Worm (Caenorhabditis elegans) whole organism, late embryonic: ENCODE data around the gene irld-7.

Source experiments
- C08G9.2 ChIP-seq: sonication (generic microtip); optimal IDR thresholded peaks from 2 replicates; lab custom pipeline; 2016; ENCODE audit warnings: mild to moderate bottlenecking, missing genetic modification characterization, moderate library complexity, missing compliant biosample characterization
- C38D4.7 ChIP-seq: fragments of 200-800 bp; sonication (Bioruptor generic); optimal IDR thresholded peaks from 2 replicates; lab custom pipeline; 2018; ENCODE audit warnings: mild to moderate bottlenecking, missing genetic modification characterization, moderate library complexity, missing compliant biosample characterization
- F13H6.1 ChIP-seq: sonication (generic microtip); optimal IDR thresholded peaks from 2 replicates; lab custom pipeline; 2016; ENCODE audit warnings: missing genetic modification characterization, missing compliant biosample characterization
- K09A11.1 ChIP-seq: sonication (generic microtip); optimal IDR thresholded peaks from 2 replicates; lab custom pipeline; 2017; ENCODE audit warnings: antibody characterized with exemption, mild to moderate bottlenecking, missing genetic modification characterization, missing compliant biosample characterization; ENCODE audit not compliant: insufficient read depth
- T23F11.4 ChIP-seq: fragments of 200-800 bp; sonication (Bioruptor generic); optimal IDR thresholded peaks from 2 replicates; lab custom pipeline; 2018; ENCODE audit warnings: mild to moderate bottlenecking, missing genetic modification characterization, missing compliant biosample characterization
- Y22D7AL.16 ChIP-seq: sonication (generic microtip); optimal IDR thresholded peaks from 2 replicates; lab custom pipeline; 2016; ENCODE audit warnings: missing genetic modification characterization, missing compliant biosample characterization
- ama-1 ChIP-seq: fragments of 150-350 bp; optimal IDR thresholded peaks from 2 replicates; lab custom pipeline; 2014
- ceh-14 ChIP-seq: sonication (generic microtip); optimal IDR thresholded peaks from 2 replicates; lab custom pipeline; 2016; ENCODE audit warnings: missing genotype, missing genetic modification characterization, missing compliant biosample characterization
- ceh-22 ChIP-seq: sonication (generic microtip); optimal IDR thresholded peaks from 2 replicates; lab custom pipeline; 2017; ENCODE audit warnings: missing biosample characterization, missing genetic modification characterization
- ceh-30 ChIP-seq: fragments of 150-350 bp; optimal IDR thresholded peaks from 2 replicates; lab custom pipeline; 2014; ENCODE audit warnings: missing biosample characterization, missing genetic modification characterization
- ceh-34 ChIP-seq: sonication (generic microtip); optimal IDR thresholded peaks from 2 replicates; lab custom pipeline; 2016; ENCODE audit warnings: mild to moderate bottlenecking, missing genetic modification characterization, missing compliant biosample characterization
- ceh-45 ChIP-seq: fragments of 200-800 bp; sonication (Bioruptor generic); IDR thresholded peaks from 2 replicates; pipeline ENCODE4 v1.3.6; 2022; ENCODE audit warnings: missing genetic modification reagents, missing genetic modification characterization, missing compliant biosample characterization
- ceh-6 ChIP-seq: fragments of 200-800 bp; sonication (Bioruptor generic); optimal IDR thresholded peaks from 2 replicates; lab custom pipeline; 2018; ENCODE audit warnings: mild to moderate bottlenecking, missing genetic modification characterization, missing compliant biosample characterization
- ceh-9 ChIP-seq: sonication (generic microtip); optimal IDR thresholded peaks from 2 replicates; lab custom pipeline; 2016; ENCODE audit warnings: mild to moderate bottlenecking, missing genetic modification characterization, inconsistent platforms, missing compliant biosample characterization
- che-1 ChIP-seq: sonication (generic microtip); optimal IDR thresholded peaks from 2 replicates; lab custom pipeline; 2016; ENCODE audit warnings: mild to moderate bottlenecking, missing genetic modification characterization, missing compliant biosample characterization
- dve-1 ChIP-seq: sonication (generic microtip); optimal IDR thresholded peaks from 2 replicates; lab custom pipeline; 2017; ENCODE audit warnings: antibody characterized with exemption, mild to moderate bottlenecking, missing genetic modification characterization, missing compliant biosample characterization
- eyg-1 ChIP-seq: sonication (generic microtip); optimal IDR thresholded peaks from 2 replicates; lab custom pipeline; 2016; ENCODE audit warnings: missing genotype, missing genetic modification characterization, missing compliant biosample characterization
- fax-1 ChIP-seq: sonication (generic microtip); optimal IDR thresholded peaks from 2 replicates; lab custom pipeline; 2016; ENCODE audit warnings: missing genotype, missing genetic modification characterization, missing compliant biosample characterization
- fkh-10 ChIP-seq: fragments of 150-350 bp; optimal IDR thresholded peaks from 2 replicates; lab custom pipeline; 2014; ENCODE audit warnings: missing biosample characterization, missing genetic modification reagents, missing genetic modification characterization
- fkh-6 ChIP-seq: sonication (generic microtip); optimal IDR thresholded peaks from 2 replicates; lab custom pipeline; 2016; ENCODE audit warnings: missing genetic modification characterization, missing compliant biosample characterization
- gmeb-2 ChIP-seq: sonication (generic microtip); optimal IDR thresholded peaks from 2 replicates; lab custom pipeline; 2016; ENCODE audit warnings: missing genetic modification characterization, inconsistent platforms, missing compliant biosample characterization
- hlh-15 ChIP-seq: sonication (generic microtip); optimal IDR thresholded peaks from 2 replicates; lab custom pipeline; 2016; ENCODE audit warnings: missing genetic modification characterization, missing compliant biosample characterization
- hlh-30 ChIP-seq: sonication (generic microtip); optimal IDR thresholded peaks from 2 replicates; lab custom pipeline; 2017; ENCODE audit warnings: antibody characterized with exemption, missing genetic modification characterization, missing compliant biosample characterization; ENCODE audit not compliant: insufficient read depth
- lim-6 ChIP-seq: sonication (generic microtip); optimal IDR thresholded peaks from 2 replicates; lab custom pipeline; 2016; ENCODE audit warnings: missing genetic modification characterization, missing compliant biosample characterization
- lin-11 ChIP-seq: fragments of 200-800 bp; sonication (Bioruptor generic); optimal IDR thresholded peaks from 2 replicates; lab custom pipeline; 2018; ENCODE audit warnings: mild to moderate bottlenecking, missing genetic modification characterization, missing compliant biosample characterization
- madf-2 ChIP-seq: sonication (generic microtip); optimal IDR thresholded peaks from 2 replicates; lab custom pipeline; 2017; ENCODE audit warnings: missing genetic modification characterization, missing compliant biosample characterization
- nfya-1 ChIP-seq: sonication (generic microtip); optimal IDR thresholded peaks from 2 replicates; lab custom pipeline; 2017; ENCODE audit warnings: missing genetic modification characterization, mild to moderate bottlenecking, missing compliant biosample characterization, antibody characterized with exemption, moderate library complexity
- nhr-232 ChIP-seq: sonication (generic microtip); optimal IDR thresholded peaks from 2 replicates; lab custom pipeline; 2016; ENCODE audit warnings: missing genetic modification characterization, missing compliant biosample characterization
- npax-4 ChIP-seq: sonication (generic microtip); optimal IDR thresholded peaks from 2 replicates; lab custom pipeline; 2016; ENCODE audit warnings: missing genetic modification characterization, missing compliant biosample characterization
- pag-3 ChIP-seq: sonication (generic microtip); optimal IDR thresholded peaks from 2 replicates; lab custom pipeline; 2016; ENCODE audit warnings: missing compliant biosample characterization, missing genetic modification characterization, borderline replicate concordance
- pqm-1 ChIP-seq: sonication (generic microtip); optimal IDR thresholded peaks from 2 replicates; lab custom pipeline; 2016; ENCODE audit warnings: missing genetic modification characterization, missing compliant biosample characterization
- pros-1 ChIP-seq: fragments of 150-350 bp; optimal IDR thresholded peaks from 2 replicates; lab custom pipeline; 2014; ENCODE audit warnings: missing biosample characterization, missing genetic modification reagents, missing genetic modification characterization
- ref-2 ChIP-seq: sonication (generic microtip); optimal IDR thresholded peaks from 2 replicates; lab custom pipeline; 2016; ENCODE audit warnings: missing genetic modification characterization, missing compliant biosample characterization
- rnt-1 ChIP-seq: sonication (generic microtip); optimal IDR thresholded peaks from 2 replicates; lab custom pipeline; 2016; ENCODE audit warnings: missing genetic modification characterization, missing compliant biosample characterization
- sdc-2 ChIP-seq: sonication (generic microtip); optimal IDR thresholded peaks from 2 replicates; lab custom pipeline; 2016; ENCODE audit warnings: missing genotype, missing genetic modification characterization, missing compliant biosample characterization
- sox-4 ChIP-seq: sonication (generic microtip); optimal IDR thresholded peaks from 2 replicates; lab custom pipeline; 2017; ENCODE audit warnings: mild to moderate bottlenecking, missing genetic modification characterization, inconsistent platforms, missing compliant biosample characterization
- syd-9 ChIP-seq: sonication (generic microtip); optimal IDR thresholded peaks from 2 replicates; lab custom pipeline; 2016; ENCODE audit warnings: mild to moderate bottlenecking, missing genetic modification characterization, moderate library complexity, missing compliant biosample characterization
- tbx-2 ChIP-seq: sonication (generic microtip); optimal IDR thresholded peaks from 2 replicates; lab custom pipeline; 2016; ENCODE audit warnings: missing genetic modification characterization, missing compliant biosample characterization
- tbx-7 ChIP-seq: sonication (generic microtip); optimal IDR thresholded peaks from 2 replicates; lab custom pipeline; 2016; ENCODE audit warnings: missing genotype, missing genetic modification characterization, missing compliant biosample characterization
- unc-3 ChIP-seq, 2 experiments: fragments of 200-800 bp in 1 of 2; sonication (Bioruptor generic) in 1 of 2; sonication (generic microtip) in 1 of 2; conservative IDR thresholded peaks in 1 of 2; optimal IDR thresholded peaks in 1 of 2; 2 replicates each; pipeline versions ENCODE4 v1.3.6 to Lab custom; 2016 to 2022; ENCODE audit warnings: missing compliant biosample characterization in 2 of 2, missing genetic modification characterization in 2 of 2, missing genetic modification reagents in 1 of 2
- unc-55 ChIP-seq: sonication (generic microtip); optimal IDR thresholded peaks from 2 replicates; lab custom pipeline; 2017; ENCODE audit warnings: missing biosample characterization, missing genetic modification reagents, missing genetic modification characterization
- ztf-16 ChIP-seq: sonication (generic microtip); optimal IDR thresholded peaks from 2 replicates; lab custom pipeline; 2017; ENCODE audit warnings: missing genetic modification characterization, missing compliant biosample characterization

irld-7 gene

ce11 chrIV:6631704-6632272 lies 41.6 kb downstream of the irld-7 start, which contains the start of the genes cest-5.1 and C01B10.9 (continued):
- TF ChIP-seq tbx-2 (tag; lab: Kevin White, UChicago) (peak; percentile 82), pqm-1 (tag; lab: Kevin White, UChicago) (no peak), C38D4.7 (GFP tag; lab: Kevin White, UChicago) (no peak), ceh-6 (GFP tag; lab: Kevin White, UChicago) (peak; percentile 6), ama-1 (lab: Kevin White, UChicago) (no peak), lim-6 (peak; percentile 33), ceh-9 (no peak), ztf-16 (tag; lab: Kevin White, UChicago) (no peak), gmeb-2 (tag; lab: Kevin White, UChicago) (no peak), lin-11 (no peak), sox-4 (tag; lab: Kevin White, UChicago) (no peak), unc-3 (GFP tag; conservative IDR thresholded peaks at IDR 0.05; lab: Robert Waterston, UW) (no peak), unc-3 (tag; optimal IDR thresholded peaks at IDR 0.05; lab: Kevin White, UChicago) (peak; percentile 23), fax-1 (tag; lab: Kevin White, UChicago) (peak; percentile 45), F13H6.1 (peak; percentile 58), rnt-1 (tag; lab: Kevin White, UChicago) (peak; percentile 52), madf-2 (tag; lab: Kevin White, UChicago) (no peak), hlh-30 (tag; lab: Kevin White, UChicago) (no peak), sdc-2 (tag; lab: Kevin White, UChicago) (peak; percentile 43), nhr-232 (tag; lab: Kevin White, UChicago) (no peak), Y22D7AL.16 (tag; lab: Kevin White, UChicago) (no peak), syd-9 (tag; lab: Kevin White, UChicago) (no peak), tbx-7 (tag; lab: Kevin White, UChicago) (peak; percentile 84), ceh-22 (tag; lab: Kevin White, UChicago) (no peak), hlh-15 (tag; lab: Kevin White, UChicago) (no peak), pros-1 (tag; lab: Kevin White, UChicago) (no peak), ref-2 (tag; lab: Kevin White, UChicago) (no peak)

- no peak for TF ChIP-seq madf-2 (tag; lab: Kevin White, UChicago)
- no peak for TF ChIP-seq ceh-6 (GFP tag; lab: Kevin White, UChicago)
- no peak for TF ChIP-seq K09A11.1 (tag; lab: Kevin White, UChicago)
- TF ChIP-seq unc-55 (GFP tag; lab: Kevin White, UChicago): no peak
- no peak for TF ChIP-seq eyg-1 (tag; lab: Kevin White, UChicago)
- no peak for TF ChIP-seq ceh-14
- TF ChIP-seq ceh-9: no peak
- TF ChIP-seq fkh-10 (GFP tag; lab: Kevin White, UChicago): no peak
- no peak for TF ChIP-seq fax-1 (tag; lab: Kevin White, UChicago)
- no peak for TF ChIP-seq ceh-30 (tag; lab: Kevin White, UChicago)
These were observed 44.6 kb downstream of the irld-7 start, which contains the start of gene metl-13 for ce11 chrIV:6634789-6635188. Gene metl-13, plus strand, starts transcription at chrIV:6635089.

- TF ChIP-seq C08G9.2 (no peak), fax-1 (tag; lab: Kevin White, UChicago) (no peak), dve-1 (tag; lab: Kevin White, UChicago) (no peak), tbx-2 (tag; lab: Kevin White, UChicago) (no peak)
- TF ChIP-seq, all 69 proteins: peak for 0
These were observed 48.1 kb downstream of the irld-7 start, which contains the start of gene C01B10.7 for ce11 chrIV:6638256-6638655. Gene C01B10.7, plus strand, starts transcription at chrIV:6638556.

DNA sequence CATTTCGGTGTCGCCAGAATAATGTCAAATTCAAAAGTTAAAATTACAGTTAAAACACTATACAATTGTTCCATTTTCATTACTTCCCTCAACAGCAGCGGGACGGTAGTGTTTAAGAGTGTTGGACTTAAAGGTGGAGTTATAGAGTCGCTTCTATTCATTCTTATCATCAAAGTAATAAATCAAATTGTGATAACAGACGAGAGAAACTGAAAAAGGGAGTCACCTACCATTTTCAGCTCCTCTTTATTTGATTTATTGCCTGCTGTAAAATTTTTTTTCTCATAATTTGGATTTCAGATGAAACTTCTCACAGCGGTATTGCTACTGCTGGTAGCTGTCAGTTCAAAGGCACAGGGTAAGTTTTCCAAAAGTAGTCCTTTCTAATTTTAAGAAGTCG lies 49.7 kb downstream of the irld-7 start, which contains the start of gene C01B10.6:
TSS of gene C01B10.6 (plus strand) at position 301 of the 400 bp plus-strand sequence.
- TF ChIP-seq fkh-6: no peak
- TF ChIP-seq ceh-14: no peak
- no peak for TF ChIP-seq ceh-34 (tag; lab: Kevin White, UChicago)
- TF ChIP-seq npax-4 (tag; lab: Kevin White, UChicago): no peak
- no peak for TF ChIP-seq nfya-1
- TF ChIP-seq T23F11.4 (GFP tag; lab: Kevin White, UChicago): no peak
- no peak for TF ChIP-seq ceh-30 (tag; lab: Kevin White, UChicago)
- TF ChIP-seq nhr-232 (tag; lab: Kevin White, UChicago): no peak
- no peak for TF ChIP-seq ceh-45 (GFP tag; lab: Robert Waterston, UW)
- TF ChIP-seq eyg-1 (tag; lab: Kevin White, UChicago): no peak
- TF ChIP-seq fkh-10 (GFP tag; lab: Kevin White, UChicago): no peak
- no peak for TF ChIP-seq rnt-1 (tag; lab: Kevin White, UChicago)
- no peak for TF ChIP-seq pag-3 (tag; lab: Kevin White, UChicago)
- TF ChIP-seq pros-1 (tag; lab: Kevin White, UChicago): no peak
- TF ChIP-seq che-1 (tag; lab: Kevin White, UChicago): no peak
